Worm (Caenorhabditis elegans) whole organism, mixed stage, embryonic: ENCODE results near the gene C28D4.18.

Experiments used
- blmp-1 ChIP-seq: fragments of 150-350 bp; optimal IDR thresholded peaks from 2 replicates; lab custom pipeline; 2014; ENCODE audit warnings: missing biosample characterization, missing genetic modification characterization
- cnd-1 ChIP-seq: fragments of 200-800 bp; sonication (Bioruptor generic); optimal IDR thresholded peaks from 2 replicates; lab custom pipeline; 2018; ENCODE audit warnings: mild to moderate bottlenecking, missing genetic modification characterization, missing compliant biosample characterization
- elt-3 ChIP-seq: fragments of 150-350 bp; optimal IDR thresholded peaks from 2 replicates; lab custom pipeline; 2014; ENCODE audit warnings: missing biosample characterization, missing genetic modification characterization
- ham-2 ChIP-seq: fragments of 200-800 bp; sonication (Bioruptor generic); optimal IDR thresholded peaks from 2 replicates; lab custom pipeline; 2018; ENCODE audit warnings: mild to moderate bottlenecking, missing genetic modification characterization, missing compliant biosample characterization
- lin-13 ChIP-seq: fragments of 150-350 bp; optimal IDR thresholded peaks from 2 replicates; lab custom pipeline; 2014; ENCODE audit warnings: missing biosample characterization, missing genetic modification characterization
- lsy-2 ChIP-seq: fragments of 150-350 bp; optimal IDR thresholded peaks from 2 replicates; lab custom pipeline; 2014; ENCODE audit warnings: missing biosample characterization, missing genetic modification characterization
- nhr-237 ChIP-seq: fragments of 150-350 bp; optimal IDR thresholded peaks from 2 replicates; lab custom pipeline; 2014; ENCODE audit warnings: missing biosample characterization, missing genetic modification characterization
- nhr-28 ChIP-seq: fragments of 150-350 bp; optimal IDR thresholded peaks from 2 replicates; lab custom pipeline; 2014; ENCODE audit warnings: missing biosample characterization, missing genetic modification characterization
- pha-4 ChIP-seq: fragments of 150-350 bp; optimal IDR thresholded peaks from 2 replicates; lab custom pipeline; 2018; ENCODE audit warnings: missing biosample characterization, missing genetic modification reagents, missing genetic modification characterization
- snpc-4 ChIP-seq: fragments of 150-350 bp; optimal IDR thresholded peaks from 2 replicates; lab custom pipeline; 2014; ENCODE audit warnings: missing biosample characterization, missing genetic modification characterization
- sptf-1 ChIP-seq: sonication (generic microtip); optimal IDR thresholded peaks from 2 replicates; lab custom pipeline; 2017; ENCODE audit warnings: mild to moderate bottlenecking, missing genetic modification characterization, moderate library complexity, missing compliant biosample characterization
- unc-39 ChIP-seq: fragments of 150-350 bp; optimal IDR thresholded peaks from 2 replicates; lab custom pipeline; 2014; ENCODE audit warnings: missing biosample characterization, missing genetic modification characterization
- unc-62 ChIP-seq: fragments of 150-350 bp; optimal IDR thresholded peaks from 2 replicates; lab custom pipeline; 2014; ENCODE audit warnings: missing biosample characterization, missing genetic modification reagents, missing genetic modification characterization
- ztf-11 ChIP-seq: fragments of 150-350 bp; optimal IDR thresholded peaks from 2 replicates; lab custom pipeline; 2014; ENCODE audit warnings: missing biosample characterization, missing genetic modification characterization

DNA sequence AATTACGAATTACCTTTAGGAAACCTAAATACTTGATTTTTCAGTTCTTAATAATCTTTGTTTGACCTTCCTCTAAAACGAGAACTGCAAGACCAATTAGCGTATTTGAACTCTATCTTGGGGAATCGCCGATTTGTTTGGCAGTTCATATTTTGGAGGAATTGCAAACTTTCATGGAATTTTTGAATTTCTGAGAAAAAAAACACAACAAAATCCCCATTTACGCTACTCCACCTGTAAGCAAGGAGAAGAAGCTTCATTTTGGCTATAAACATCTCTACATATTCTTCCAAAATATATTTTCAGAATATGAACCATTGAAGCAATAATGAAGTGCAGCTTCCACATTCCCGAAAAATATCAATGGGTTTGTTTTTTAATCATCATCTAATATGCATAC is 32.2 kb upstream of the C28D4.18 start, which contains the start of gene twk-9:
- no peak for TF ChIP-seq nhr-28 (tag; lab: Kevin White, UChicago)
- TF ChIP-seq ztf-11 (tag; lab: Kevin White, UChicago): no peak
- no peak for TF ChIP-seq lin-13 (tag; lab: Kevin White, UChicago)
- TF ChIP-seq unc-39 (tag; lab: Kevin White, UChicago): no peak
- no peak for TF ChIP-seq sptf-1 (tag; lab: Kevin White, UChicago)
- no peak for TF ChIP-seq lsy-2 (tag; lab: Kevin White, UChicago)
- TF ChIP-seq snpc-4 (tag; lab: Kevin White, UChicago): no peak
- TF ChIP-seq pha-4 (tag; lab: Kevin White, UChicago): no peak
- TF ChIP-seq elt-3: no peak
- no peak for TF ChIP-seq nhr-237 (tag; lab: Kevin White, UChicago)
- TF ChIP-seq unc-62 (GFP tag; lab: Kevin White, UChicago): no peak
- no peak for TF ChIP-seq ham-2 (GFP tag; lab: Kevin White, UChicago)
- TF ChIP-seq blmp-1 (tag; lab: Kevin White, UChicago): no peak
- no peak for TF ChIP-seq cnd-1
